Fruit fly (Drosophila melanogaster) whole organism, embryonic: ENCODE results near the gene CG9926.
A peak's percentile ranks its signal among the peaks of the same experiment; 100 is the strongest.

ENCODE experiments used
- ATbp ChIP-seq: fragments of 200-800 bp; sonication (Bioruptor generic); optimal IDR thresholded peaks from 2 replicates; lab custom pipeline; 2017; ENCODE audit warnings: missing biosample characterization, mild to moderate bottlenecking, missing genetic modification characterization, missing genetic modification reagents
- Asciz ChIP-seq: fragments of 200-800 bp; sonication (Bioruptor generic); optimal IDR thresholded peaks from 2 replicates; lab custom pipeline; 2017; ENCODE audit warnings: missing biosample characterization, mild to moderate bottlenecking, missing genetic modification characterization, missing genetic modification reagents
- B-H1 ChIP-seq: fragments of 200-800 bp; sonication (Bioruptor generic); IDR thresholded peaks from 3 replicates; pipeline ENCODE4 v1.3.6; 2022; ENCODE audit warnings: missing biosample characterization, missing genetic modification characterization
- CG10147 ChIP-seq: fragments of 200-800 bp; sonication (Bioruptor generic); optimal IDR thresholded peaks from 2 replicates; lab custom pipeline; 2019; ENCODE audit warnings: missing biosample characterization, mild to moderate bottlenecking, missing genetic modification characterization, moderate library complexity
- CG10267 ChIP-seq: fragments of 200-800 bp; sonication (Bioruptor generic); optimal IDR thresholded peaks from 2 replicates; lab custom pipeline; 2018; ENCODE audit warnings: missing biosample characterization, mild to moderate bottlenecking, missing genetic modification characterization, moderate library complexity
- CG10543 ChIP-seq: fragments of 200-800 bp; sonication (Bioruptor generic); optimal IDR thresholded peaks from 3 replicates; lab custom pipeline; 2017; ENCODE audit warnings: missing biosample characterization, mild to moderate bottlenecking, missing genetic modification characterization, moderate library complexity
- CG10565 ChIP-seq: fragments of 200-800 bp; sonication (Bioruptor generic); optimal IDR thresholded peaks from 3 replicates; lab custom pipeline; 2016; ENCODE audit warnings: missing biosample characterization, mild to moderate bottlenecking, missing genetic modification characterization
- CG11085 ChIP-seq: fragments of 200-800 bp; sonication (Bioruptor generic); IDR thresholded peaks from 2 replicates; pipeline ENCODE4 v1.3.6; 2022; ENCODE audit warnings: missing biosample characterization, missing genetic modification characterization
- CG11456 ChIP-seq: fragments of 200-800 bp; sonication (Bioruptor generic); IDR thresholded peaks from 3 replicates; pipeline ENCODE4 v1.3.6; 2022; ENCODE audit warnings: missing biosample characterization, missing genetic modification characterization
- CG11723 ChIP-seq: fragments of 200-800 bp; sonication (Bioruptor generic); optimal IDR thresholded peaks from 2 replicates; lab custom pipeline; 2017; ENCODE audit warnings: missing biosample characterization, mild to moderate bottlenecking, missing genetic modification characterization
- CG17186 ChIP-seq: fragments of 200-800 bp; sonication (Bioruptor generic); optimal IDR thresholded peaks from 3 replicates; lab custom pipeline; 2017; ENCODE audit warnings: missing biosample characterization, missing genetic modification reagents, missing genetic modification characterization
- CG17359 ChIP-seq: fragments of 200-800 bp; sonication (Bioruptor generic); optimal IDR thresholded peaks from 3 replicates; lab custom pipeline; 2018; ENCODE audit warnings: missing biosample characterization, mild to moderate bottlenecking, missing genetic modification characterization, moderate library complexity
- CG17385 ChIP-seq: fragments of 200-800 bp; sonication (Bioruptor generic); optimal IDR thresholded peaks from 3 replicates; lab custom pipeline; 2018; ENCODE audit warnings: missing biosample characterization, mild to moderate bottlenecking, missing genetic modification characterization
- CG2129 ChIP-seq: fragments of 200-800 bp; sonication (Bioruptor generic); IDR thresholded peaks from 2 replicates; pipeline ENCODE4 v1.3.6; 2022; ENCODE audit warnings: missing biosample characterization, missing genetic modification characterization; ENCODE audit not compliant: partially characterized antibody
- CG30020 ChIP-seq: fragments of 200-800 bp; optimal IDR thresholded peaks from 2 replicates; lab custom pipeline; 2019; ENCODE audit warnings: missing biosample characterization, mild to moderate bottlenecking, missing genetic modification characterization, moderate library complexity
- CG31388 ChIP-seq: fragments of 200-800 bp; sonication (Bioruptor generic); optimal IDR thresholded peaks from 2 replicates; lab custom pipeline; 2016; ENCODE audit warnings: missing biosample characterization, missing genetic modification characterization
- CG32767 ChIP-seq: fragments of 200-800 bp; sonication (Bioruptor generic); IDR thresholded peaks from 2 replicates; pipeline ENCODE4 v1.3.6; 2022; ENCODE audit warnings: missing biosample characterization, missing genetic modification characterization
- CG3407 ChIP-seq: fragments of 200-800 bp; sonication (Bioruptor generic); optimal IDR thresholded peaks from 2 replicates; lab custom pipeline; 2018; ENCODE audit warnings: missing biosample characterization, mild to moderate bottlenecking, missing genetic modification characterization
- CG4820 ChIP-seq: fragments of 200-800 bp; sonication (Bioruptor generic); optimal IDR thresholded peaks from 3 replicates; lab custom pipeline; 2016; ENCODE audit warnings: missing biosample characterization, missing genetic modification characterization
- CG6272 ChIP-seq: fragments of 200-800 bp; sonication (Bioruptor generic); IDR thresholded peaks from 2 replicates; pipeline ENCODE4 v1.3.6; 2022; ENCODE audit warnings: missing biosample characterization, missing genetic modification characterization
- CG8089 ChIP-seq: fragments of 200-800 bp; sonication (Bioruptor generic); optimal IDR thresholded peaks from 3 replicates; lab custom pipeline; 2016; ENCODE audit warnings: missing biosample characterization, missing genetic modification characterization
- Dfd ChIP-seq, 2 experiments: fragments of >200 bp; optimal IDR thresholded peaks; 2 replicates each; lab custom pipeline; 2017; ENCODE audit warnings: missing biosample characterization in 2 of 2, missing genetic modification characterization in 2 of 2
- Dip2 ChIP-seq: fragments of 200-800 bp; sonication (Bioruptor generic); IDR thresholded peaks from 2 replicates; pipeline ENCODE4 v1.3.6; 2022; ENCODE audit warnings: missing biosample characterization, missing genetic modification characterization
- Dref ChIP-seq: fragments of 200-800 bp; sonication (Bioruptor generic); IDR thresholded peaks from 2 replicates; pipeline ENCODE4 v1.3.6; 2022; ENCODE audit warnings: missing biosample characterization, missing genetic modification characterization
- E2f2 ChIP-seq: fragments of 200-800 bp; sonication (Bioruptor generic); IDR thresholded peaks from 2 replicates; pipeline ENCODE4 v1.3.6; 2022; ENCODE audit warnings: missing biosample characterization, missing genetic modification characterization
- GATAe ChIP-seq: fragments of 200-800 bp; sonication (Bioruptor generic); conservative IDR thresholded peaks from 2 replicates; pipeline ENCODE4 v1.3.6; 2022; ENCODE audit warnings: missing biosample characterization, missing genetic modification characterization
- HHEX ChIP-seq: fragments of 200-800 bp; sonication (Bioruptor generic); optimal IDR thresholded peaks from 3 replicates; lab custom pipeline; 2017; ENCODE audit warnings: missing biosample characterization, mild to moderate bottlenecking, missing genetic modification characterization, missing genetic modification reagents
- HLH54F ChIP-seq: fragments of 200-800 bp; sonication (Bioruptor generic); optimal IDR thresholded peaks from 3 replicates; lab custom pipeline; 2016; ENCODE audit warnings: missing biosample characterization, missing genetic modification characterization
- Myb ChIP-seq: fragments of 200-800 bp; sonication (Bioruptor generic); optimal IDR thresholded peaks from 2 replicates; lab custom pipeline; 2016; ENCODE audit warnings: missing biosample characterization, missing genetic modification characterization
- NK7.1 ChIP-seq: fragments of 200-800 bp; sonication (Bioruptor generic); optimal IDR thresholded peaks from 3 replicates; lab custom pipeline; 2016; ENCODE audit warnings: missing biosample characterization, missing genetic modification characterization
- Scr ChIP-seq: fragments of 200-800 bp; sonication (Bioruptor generic); IDR thresholded peaks from 2 replicates; pipeline ENCODE4 v1.3.6; 2022; ENCODE audit warnings: missing biosample characterization, missing genetic modification characterization; ENCODE audit not compliant: partially characterized antibody
- Spps ChIP-seq: fragments of 200-800 bp; sonication (Bioruptor generic); optimal IDR thresholded peaks from 2 replicates; lab custom pipeline; 2018; ENCODE audit warnings: missing biosample characterization, mild to moderate bottlenecking, missing genetic modification characterization
- ab ChIP-seq: fragments of 200-800 bp; sonication (Bioruptor generic); optimal IDR thresholded peaks from 2 replicates; lab custom pipeline; 2016; ENCODE audit warnings: missing biosample characterization, missing genetic modification characterization
- bcd ChIP-seq: fragments of 200-800 bp; sonication (Bioruptor generic); optimal IDR thresholded peaks from 2 replicates; lab custom pipeline; 2017; ENCODE audit warnings: missing biosample characterization, mild to moderate bottlenecking, missing genetic modification characterization
- chm ChIP-seq: fragments of 200-800 bp; sonication (Bioruptor generic); IDR thresholded peaks from 2 replicates; pipeline ENCODE4 v1.3.6; 2022; ENCODE audit warnings: missing biosample characterization, missing genetic modification characterization
- gce ChIP-seq: fragments of 200-800 bp; sonication (Bioruptor generic); IDR thresholded peaks from 3 replicates; pipeline ENCODE4 v1.3.6; 2022; ENCODE audit warnings: missing biosample characterization, missing genetic modification characterization
- gfzf ChIP-seq: fragments of 200-800 bp; sonication (Bioruptor generic); optimal IDR thresholded peaks from 2 replicates; lab custom pipeline; 2016; ENCODE audit warnings: missing biosample characterization, mild to moderate bottlenecking, missing genetic modification characterization, moderate library complexity
- ham ChIP-seq: fragments of 200-800 bp; sonication (Bioruptor generic); IDR thresholded peaks from 2 replicates; pipeline ENCODE4 v1.3.6; 2022; ENCODE audit warnings: missing biosample characterization, missing genetic modification characterization
- hkb ChIP-seq, 2 experiments: fragments of 200-800 bp in 1 of 2; fragments of >200 bp in 1 of 2; sonication (Bioruptor generic) in 1 of 2; IDR thresholded peaks in 1 of 2; optimal IDR thresholded peaks in 1 of 2; 2 replicates each; pipeline versions ENCODE4 v1.3.6 to Lab custom; 2017 to 2022; ENCODE audit warnings: missing biosample characterization in 1 of 2, missing genetic modification characterization in 1 of 2
- lmd ChIP-seq: fragments of 200-800 bp; sonication (Bioruptor generic); IDR thresholded peaks from 2 replicates; pipeline ENCODE4 v1.3.6; 2022; ENCODE audit warnings: missing biosample characterization, missing genetic modification characterization
- onecut ChIP-seq: fragments of 200-800 bp; sonication (Bioruptor generic); IDR thresholded peaks from 2 replicates; pipeline ENCODE4 v1.3.6; 2022; ENCODE audit warnings: missing biosample characterization, missing genetic modification characterization
- pho ChIP-seq: fragments of 200-800 bp; sonication (Bioruptor generic); optimal IDR thresholded peaks from 2 replicates; lab custom pipeline; 2016; ENCODE audit warnings: missing biosample characterization, missing genetic modification characterization
- prd ChIP-seq, 3 experiments: fragments of >200 bp in 2 of 3; fragments of 200-800 bp in 1 of 3; sonication (Bioruptor generic) in 1 of 3; optimal IDR thresholded peaks in 2 of 3; IDR thresholded peaks in 1 of 3; 2 replicates in 2 of 3; 3 replicates in 1 of 3; pipeline versions ENCODE4 v1.3.6 to Lab custom; 2017 to 2022; ENCODE audit warnings: missing biosample characterization in 1 of 3, missing genetic modification characterization in 1 of 3
- salm ChIP-seq: fragments of 200-800 bp; sonication (Bioruptor generic); optimal IDR thresholded peaks from 2 replicates; lab custom pipeline; 2018; ENCODE audit warnings: missing biosample characterization, mild to moderate bottlenecking, missing genetic modification characterization
- sc ChIP-seq, 3 experiments: fragments of >200 bp in 2 of 3; fragments of 200-800 bp in 1 of 3; sonication (Bioruptor generic) in 1 of 3; optimal IDR thresholded peaks; 2 replicates in 2 of 3; 3 replicates in 1 of 3; lab custom pipeline; 2017; ENCODE audit warnings: mild to moderate bottlenecking in 1 of 3, missing biosample characterization in 1 of 3, missing genetic modification characterization in 1 of 3, missing genetic modification reagents in 1 of 3
- scrt ChIP-seq: fragments of 200-800 bp; sonication (Bioruptor generic); optimal IDR thresholded peaks from 2 replicates; lab custom pipeline; 2018; ENCODE audit warnings: missing biosample characterization, mild to moderate bottlenecking, missing genetic modification characterization, moderate library complexity
- zen ChIP-seq: fragments of 200-800 bp; sonication (Bioruptor generic); optimal IDR thresholded peaks from 3 replicates; lab custom pipeline; 2018; ENCODE audit warnings: missing biosample characterization, mild to moderate bottlenecking, missing genetic modification characterization, moderate library complexity
- zen2 ChIP-seq: fragments of 200-800 bp; sonication (Bioruptor generic); IDR thresholded peaks from 3 replicates; pipeline ENCODE4 v1.3.6; 2022; ENCODE audit warnings: missing biosample characterization, missing genetic modification characterization; ENCODE audit not compliant: partially characterized antibody
- zfh2 ChIP-seq: fragments of 200-800 bp; sonication (Bioruptor generic); optimal IDR thresholded peaks from 2 replicates; lab custom pipeline; 2016; ENCODE audit warnings: missing biosample characterization, missing genetic modification characterization

The CG9926 gene

dm6 chr3R:13915646-13916045 is 35.3 kb downstream of the CG9926 start (continued):
- TF ChIP-seq Dip2 (GFP tag; lab: Robert Waterston, UW) (peak; percentile 30; the same call in 1 of the 2 replicates), pho (GFP tag; lab: Kevin White, UChicago) (no peak), chm (GFP tag; lab: Robert Waterston, UW) (peak; percentile 85), Dfd (GFP tag; optimal IDR thresholded peaks at IDR 0.05; lab: Kevin White, UChicago) (no peak), CG17385 (GFP tag; lab: Kevin White, UChicago) (peak; percentile 52), ab (no peak), Scr (GFP tag; lab: Robert Waterston, UW) (no peak), zen (peak; percentile 78), Spps (tag; lab: Kevin White, UChicago) (peak; percentile 53), CG30020 (peak; percentile 4), CG3407 (GFP tag; lab: Kevin White, UChicago) (peak; percentile 37), CG11085 (GFP tag; lab: Robert Waterston, UW) (0 out of 2 replicates have a peak, but pooled peaks have one; percentile 17), scrt (GFP tag; lab: Kevin White, UChicago) (peak; percentile 30), GATAe (GFP tag; lab: Robert Waterston, UW) (0 out of 2 replicates have a peak, but pooled peaks have one; percentile 22), CG10543 (no peak), Asciz (no peak), salm (tag; lab: Kevin White, UChicago) (peak; percentile 30), CG10147 (GFP tag; lab: Kevin White, UChicago) (peak; percentile 40), Dref (GFP tag; lab: Robert Waterston, UW) (no peak), hkb (optimal IDR thresholded peaks at IDR 0.05; lab: Kevin White, UChicago) (no peak), hkb (GFP tag; IDR thresholded peaks at IDR 0.05; lab: Robert Waterston, UW) (peak; percentile 73), CG32767 (GFP tag; lab: Robert Waterston, UW) (peak; percentile 77), E2f2 (GFP tag; lab: Robert Waterston, UW) (peak; percentile 49; the same call in 1 of the 2 replicates), CG10565 (GFP tag; lab: Kevin White, UChicago) (no peak), lmd (GFP tag; lab: Robert Waterston, UW) (peak; percentile 85), zen2 (no peak), HLH54F (GFP tag; lab: Kevin White, UChicago) (peak; percentile 43), CG17186 (GFP tag; lab: Kevin White, UChicago) (no peak), CG11723 (peak; percentile 45), NK7.1 (GFP tag; lab: Kevin White, UChicago) (peak; percentile 2), CG31388 (GFP tag; lab: Kevin White, UChicago) (peak; percentile 1), CG17359 (tag; lab: Kevin White, UChicago) (peak; percentile 57), onecut (GFP tag; lab: Robert Waterston, UW) (peak; percentile 61), gce (no peak), ham (GFP tag; lab: Robert Waterston, UW) (no peak), CG8089 (peak; percentile 38), CG6272 (GFP tag; lab: Robert Waterston, UW) (peak; percentile 60), CG4820 (GFP tag; lab: Kevin White, UChicago) (peak; percentile 72), CG11456 (peak; percentile 84), Myb (GFP tag; lab: Kevin White, UChicago) (no peak), CG2129 (GFP tag; lab: Robert Waterston, UW) (no peak), ATbp (GFP tag; lab: Kevin White, UChicago) (peak; percentile 53), B-H1 (GFP tag; lab: Robert Waterston, UW) (0 out of 3 replicates have a peak, but pooled peaks have one; percentile 22), bcd (GFP tag; lab: Kevin White, UChicago) (peak; percentile 68), gfzf (GFP tag; lab: Kevin White, UChicago) (no peak), prd (optimal IDR thresholded peaks at IDR 0.05; lab: Kevin White, UChicago) (no peak), prd (GFP tag; IDR thresholded peaks at IDR 0.05; lab: Robert Waterston, UW) (peak; percentile 94), CG10267 (tag; lab: Kevin White, UChicago) (peak; percentile 70), sc (optimal IDR thresholded peaks at IDR 0.05; lab: Kevin White, UChicago) (no peak), sc (GFP tag; optimal IDR thresholded peaks at IDR 0.05; lab: Kevin White, UChicago) (peak; percentile 50), zfh2 (GFP tag; lab: Kevin White, UChicago) (no peak), HHEX (GFP tag; lab: Kevin White, UChicago) (peak; percentile 73)
